Worm (Caenorhabditis elegans) whole organism, L1 larva: Measurements from ENCODE around the gene xpf-1.

Experiments
- C16A3.4 ChIP-seq: fragments of 150-350 bp; optimal IDR thresholded peaks from 2 replicates; lab custom pipeline; 2014; ENCODE audit warnings: missing biosample characterization, missing genetic modification characterization
- Y116A8C.19 ChIP-seq: sonication (generic microtip); optimal IDR thresholded peaks from 2 replicates; lab custom pipeline; 2016; ENCODE audit warnings: missing compliant biosample characterization, missing genetic modification characterization, borderline replicate concordance
- aha-1 ChIP-seq: fragments of 150-350 bp; optimal IDR thresholded peaks from 2 replicates; lab custom pipeline; 2014; ENCODE audit warnings: missing biosample characterization, missing genetic modification characterization
- ama-1 ChIP-seq: fragments of 150-350 bp; optimal IDR thresholded peaks from 2 replicates; lab custom pipeline; 2014
- blmp-1 ChIP-seq: fragments of 150-350 bp; optimal IDR thresholded peaks from 2 replicates; lab custom pipeline; 2014; ENCODE audit warnings: missing biosample characterization, missing genetic modification characterization
- ceh-8 ChIP-seq: fragments of 200-800 bp; sonication (Bioruptor generic); optimal IDR thresholded peaks from 2 replicates; lab custom pipeline; 2018; ENCODE audit warnings: mild to moderate bottlenecking, missing genetic modification characterization, moderate library complexity, missing compliant biosample characterization
- ceh-82 ChIP-seq, 3 experiments: fragments of 150-350 bp in 1 of 3; sonication (generic microtip) in 2 of 3; optimal IDR thresholded peaks; 2 replicates each; lab custom pipeline; 2014 to 2017; ENCODE audit warnings: missing biosample characterization in 3 of 3, missing genetic modification characterization in 3 of 3
- ceh-88 ChIP-seq: fragments of 200-800 bp; sonication (Bioruptor generic); IDR thresholded peaks from 2 replicates; pipeline ENCODE4 v1.3.6; 2022; ENCODE audit warnings: missing genetic modification characterization, missing compliant biosample characterization
- ceh-90 ChIP-seq: sonication (generic microtip); optimal IDR thresholded peaks from 2 replicates; lab custom pipeline; 2016; ENCODE audit warnings: missing genetic modification characterization, missing compliant biosample characterization
- dsc-1 ChIP-seq: sonication (generic microtip); optimal IDR thresholded peaks from 2 replicates; lab custom pipeline; 2016; ENCODE audit warnings: mild to moderate bottlenecking, missing genetic modification characterization, missing compliant biosample characterization
- efl-1 ChIP-seq, 4 experiments: fragments of 150-350 bp; optimal IDR thresholded peaks in 3 of 4; peaks in 1 of 4; 1 replicate in 1 of 4; 2 replicates in 3 of 4; lab custom pipeline; 2014; ENCODE audit warnings: missing biosample characterization in 2 of 4, missing genetic modification characterization in 2 of 4, missing genetic modification reagents in 2 of 4
- efl-3 ChIP-seq: fragments of 200-800 bp; sonication (Bioruptor generic); optimal IDR thresholded peaks from 2 replicates; lab custom pipeline; 2018; ENCODE audit warnings: mild to moderate bottlenecking, missing genetic modification characterization, missing compliant biosample characterization
- egl-13 ChIP-seq: sonication (generic microtip); optimal IDR thresholded peaks from 2 replicates; lab custom pipeline; 2016; ENCODE audit warnings: missing genotype, missing genetic modification reagents, missing genetic modification characterization, missing compliant biosample characterization
- elt-2 ChIP-seq: sonication (generic microtip); optimal IDR thresholded peaks from 2 replicates; lab custom pipeline; 2016; ENCODE audit warnings: missing genetic modification characterization, mild to moderate bottlenecking, inconsistent platforms, missing compliant biosample characterization, missing genetic modification reagents
- fkh-4 ChIP-seq: sonication (generic microtip); optimal IDR thresholded peaks from 2 replicates; lab custom pipeline; 2016; ENCODE audit warnings: missing compliant biosample characterization, missing genetic modification characterization, borderline replicate concordance
- fkh-8 ChIP-seq: sonication (generic microtip); optimal IDR thresholded peaks from 2 replicates; lab custom pipeline; 2016; ENCODE audit warnings: mild to moderate bottlenecking, missing genetic modification characterization, missing compliant biosample characterization
- grh-1 ChIP-seq: fragments of 200-800 bp; sonication (Bioruptor generic); IDR thresholded peaks from 2 replicates; pipeline ENCODE4 v1.3.6; 2022; ENCODE audit warnings: missing genetic modification reagents, missing genetic modification characterization, missing compliant biosample characterization
- hlh-17 ChIP-seq: fragments of 200-800 bp; sonication (Bioruptor generic); optimal IDR thresholded peaks from 2 replicates; lab custom pipeline; 2018; ENCODE audit warnings: missing genetic modification characterization, mild to moderate bottlenecking, missing compliant biosample characterization, moderate library complexity, borderline replicate concordance
- irx-1 ChIP-seq: sonication (generic microtip); optimal IDR thresholded peaks from 2 replicates; lab custom pipeline; 2016; ENCODE audit warnings: missing genetic modification characterization, missing compliant biosample characterization
- isw-1 ChIP-seq: fragments of 200-800 bp; sonication (Bioruptor generic); IDR thresholded peaks from 2 replicates; pipeline ENCODE4 v1.3.6; 2022; ENCODE audit warnings: missing genetic modification characterization, missing compliant biosample characterization
- lin-15B ChIP-seq: fragments of 150-350 bp; sonication (generic microtip); optimal IDR thresholded peaks from 3 replicates; lab custom pipeline; 2014; ENCODE audit warnings: missing biosample characterization, missing genetic modification characterization
- lin-35 ChIP-seq, 2 experiments: fragments of 150-350 bp; optimal IDR thresholded peaks; 2 replicates each; lab custom pipeline; 2014; ENCODE audit warnings: missing biosample characterization in 2 of 2, missing genetic modification characterization in 2 of 2, missing genetic modification reagents in 2 of 2
- lin-39 ChIP-seq: fragments of 150-350 bp; optimal IDR thresholded peaks from 2 replicates; lab custom pipeline; 2014; ENCODE audit warnings: missing biosample characterization, missing genetic modification reagents, missing genetic modification characterization
- lir-3 ChIP-seq: sonication (generic microtip); optimal IDR thresholded peaks from 2 replicates; lab custom pipeline; 2016; ENCODE audit warnings: mild to moderate bottlenecking, missing genetic modification characterization, moderate library complexity, missing compliant biosample characterization; ENCODE audit not compliant: poor library complexity
- lsy-2 ChIP-seq, 2 experiments: fragments of 150-350 bp; optimal IDR thresholded peaks; 2 replicates each; lab custom pipeline; 2014; ENCODE audit warnings: missing biosample characterization in 2 of 2, missing genetic modification characterization in 2 of 2
- mdl-1 ChIP-seq, 2 experiments: fragments of 150-350 bp; optimal IDR thresholded peaks; 2 replicates each; lab custom pipeline; 2014 to 2017; ENCODE audit warnings: missing biosample characterization in 2 of 2, missing genetic modification characterization in 2 of 2, inconsistent platforms in 1 of 2
- mef-2 ChIP-seq: fragments of 150-350 bp; optimal IDR thresholded peaks from 2 replicates; lab custom pipeline; 2014; ENCODE audit warnings: missing biosample characterization, missing genetic modification characterization
- mep-1 ChIP-seq: fragments of 150-350 bp; optimal IDR thresholded peaks from 2 replicates; lab custom pipeline; 2014; ENCODE audit warnings: missing biosample characterization, missing genetic modification characterization
- nhr-11 ChIP-seq: fragments of 150-350 bp; optimal IDR thresholded peaks from 2 replicates; lab custom pipeline; 2014; ENCODE audit warnings: missing biosample characterization, missing genetic modification characterization
- nhr-237 ChIP-seq: fragments of 150-350 bp; optimal IDR thresholded peaks from 2 replicates; lab custom pipeline; 2014; ENCODE audit warnings: missing biosample characterization, missing genetic modification characterization
- nhr-28 ChIP-seq: fragments of 150-350 bp; optimal IDR thresholded peaks from 2 replicates; lab custom pipeline; 2014; ENCODE audit warnings: missing biosample characterization, missing genetic modification characterization
- nhr-71 ChIP-seq: sonication (generic microtip); optimal IDR thresholded peaks from 2 replicates; lab custom pipeline; 2016; ENCODE audit warnings: mild to moderate bottlenecking, missing genetic modification characterization, moderate library complexity, missing compliant biosample characterization
- nhr-84 ChIP-seq: sonication (generic microtip); optimal IDR thresholded peaks from 2 replicates; lab custom pipeline; 2017; ENCODE audit warnings: missing biosample characterization, missing genetic modification characterization
- nhr-85 ChIP-seq: sonication (generic microtip); peaks from one replicate; lab custom pipeline; 2016; ENCODE audit warnings: missing genetic modification characterization, inconsistent platforms, missing compliant biosample characterization
- nhr-90 ChIP-seq: sonication (generic microtip); optimal IDR thresholded peaks from 2 replicates; lab custom pipeline; 2016; ENCODE audit warnings: mild to moderate bottlenecking, missing genetic modification characterization, missing compliant biosample characterization; ENCODE audit not compliant: poor library complexity
- pag-3 ChIP-seq: sonication (generic microtip); optimal IDR thresholded peaks from 2 replicates; lab custom pipeline; 2017; ENCODE audit warnings: missing genetic modification characterization, mild to moderate bottlenecking, missing compliant biosample characterization, antibody characterized with exemption, borderline replicate concordance; ENCODE audit not compliant: insufficient read depth
- pax-3 ChIP-seq: fragments of 200-800 bp; sonication (Bioruptor generic); optimal IDR thresholded peaks from 2 replicates; lab custom pipeline; 2018; ENCODE audit warnings: mild to moderate bottlenecking, missing genetic modification characterization, moderate library complexity, missing compliant biosample characterization
- pqm-1 ChIP-seq: sonication (generic microtip); optimal IDR thresholded peaks from 3 replicates; lab custom pipeline; 2017; ENCODE audit warnings: missing biosample characterization, missing genetic modification characterization
- snpc-4 ChIP-seq: fragments of 150-350 bp; optimal IDR thresholded peaks from 2 replicates; lab custom pipeline; 2014; ENCODE audit warnings: missing biosample characterization, missing genetic modification characterization
- snu-23 ChIP-seq: sonication (generic microtip); optimal IDR thresholded peaks from 2 replicates; lab custom pipeline; 2016; ENCODE audit warnings: missing genetic modification characterization, missing compliant biosample characterization
- sox-4 ChIP-seq: sonication (generic microtip); optimal IDR thresholded peaks from 2 replicates; lab custom pipeline; 2016; ENCODE audit warnings: missing genetic modification characterization, missing compliant biosample characterization
- sptf-1 ChIP-seq: fragments of 150-350 bp; optimal IDR thresholded peaks from 2 replicates; lab custom pipeline; 2014; ENCODE audit warnings: missing biosample characterization, missing genetic modification characterization
- sup-37 ChIP-seq: fragments of 200-800 bp; sonication (Bioruptor generic); optimal IDR thresholded peaks from 2 replicates; lab custom pipeline; 2018; ENCODE audit warnings: mild to moderate bottlenecking, missing genetic modification characterization, missing compliant biosample characterization
- swsn-7 ChIP-seq: sonication (generic microtip); optimal IDR thresholded peaks from 2 replicates; lab custom pipeline; 2016; ENCODE audit warnings: missing genetic modification characterization, missing compliant biosample characterization
- unc-62 ChIP-seq: fragments of 150-350 bp; optimal IDR thresholded peaks from 2 replicates; lab custom pipeline; 2014; ENCODE audit warnings: missing biosample characterization, missing genetic modification reagents, missing genetic modification characterization
- vab-15 ChIP-seq: sonication (generic microtip); optimal IDR thresholded peaks from 2 replicates; lab custom pipeline; 2017; ENCODE audit warnings: missing genotype, mild to moderate bottlenecking, missing genetic modification characterization, missing compliant biosample characterization
- zag-1 ChIP-seq: fragments of 150-350 bp; optimal IDR thresholded peaks from 2 replicates; lab custom pipeline; 2014; ENCODE audit warnings: missing biosample characterization, missing genetic modification characterization
- zip-4 ChIP-seq: fragments of 200-800 bp; sonication (Bioruptor generic); optimal IDR thresholded peaks from 2 replicates; lab custom pipeline; 2018; ENCODE audit warnings: mild to moderate bottlenecking, missing genetic modification characterization, moderate library complexity, missing compliant biosample characterization

Gene xpf-1

DNA sequence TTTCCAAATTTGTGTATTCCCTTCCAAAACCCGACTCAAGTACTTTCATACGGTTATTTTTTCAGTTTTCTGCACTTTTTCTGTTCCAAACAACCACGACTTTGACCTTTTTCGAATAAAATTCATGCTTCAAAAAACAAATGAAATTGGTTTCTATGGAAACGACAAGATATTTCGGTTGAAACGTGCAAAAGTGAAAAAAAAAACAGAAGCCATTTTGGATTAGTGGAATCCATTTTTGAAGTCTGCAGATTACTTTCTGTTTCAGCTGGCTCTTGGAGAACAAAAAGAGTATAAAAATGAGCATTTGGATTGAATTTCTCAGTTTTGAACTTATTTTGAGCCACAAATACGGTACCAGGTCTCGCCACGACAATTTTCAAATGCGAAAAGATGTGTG is 26.2 kb downstream of the xpf-1 start:
- TF ChIP-seq irx-1 (tag; lab: Kevin White, UChicago): no peak
- TF ChIP-seq nhr-11 (tag; lab: Kevin White, UChicago): no peak
- TF ChIP-seq snpc-4 (tag; lab: Kevin White, UChicago): no peak
- TF ChIP-seq pax-3 (tag; lab: Kevin White, UChicago): peak; percentile 2
- no peak for TF ChIP-seq ceh-82 (tag; optimal IDR thresholded peaks at IDR 0.05; lab: Kevin White, UChicago)
- TF ChIP-seq mdl-1 (tag; optimal IDR thresholded peaks at IDR 0.05; lab: Kevin White, UChicago): no peak
- peak; percentile 90 for TF ChIP-seq fkh-8
- TF ChIP-seq nhr-71 (tag; lab: Kevin White, UChicago): peak; percentile 11
- TF ChIP-seq nhr-85 (tag; lab: Kevin White, UChicago): no peak
- peak; percentile 17 for TF ChIP-seq sox-4 (tag; lab: Kevin White, UChicago)

DNA sequence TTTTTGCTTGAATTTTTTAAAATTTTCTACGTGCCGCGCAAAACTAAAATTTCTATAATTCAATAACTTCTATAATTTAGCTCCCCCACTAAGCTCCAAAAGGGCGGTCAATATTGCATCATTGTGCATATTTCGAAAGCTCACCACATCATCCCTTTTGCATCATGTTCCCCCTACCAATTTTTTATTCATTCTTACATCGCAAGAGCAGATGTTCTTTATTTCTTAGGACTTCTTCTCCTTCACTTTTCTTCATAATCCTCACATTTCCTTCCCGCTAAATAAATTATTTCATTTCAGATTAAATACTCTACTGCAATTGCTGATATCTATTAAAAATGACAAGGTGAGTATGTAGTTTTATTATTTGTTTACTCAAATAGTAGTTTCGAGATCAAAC is 27.9 kb downstream of the xpf-1 start, which contains the start of gene ldh-1:
Gene ldh-1 (plus strand): TSS at position 301 of the 400 bp plus-strand sequence.
- peak; percentile 40 for TF ChIP-seq dsc-1 (tag; lab: Kevin White, UChicago)
- no peak for TF ChIP-seq sptf-1 (tag; lab: Kevin White, UChicago)
- TF ChIP-seq, all 84 proteins: peak for 1

DNA sequence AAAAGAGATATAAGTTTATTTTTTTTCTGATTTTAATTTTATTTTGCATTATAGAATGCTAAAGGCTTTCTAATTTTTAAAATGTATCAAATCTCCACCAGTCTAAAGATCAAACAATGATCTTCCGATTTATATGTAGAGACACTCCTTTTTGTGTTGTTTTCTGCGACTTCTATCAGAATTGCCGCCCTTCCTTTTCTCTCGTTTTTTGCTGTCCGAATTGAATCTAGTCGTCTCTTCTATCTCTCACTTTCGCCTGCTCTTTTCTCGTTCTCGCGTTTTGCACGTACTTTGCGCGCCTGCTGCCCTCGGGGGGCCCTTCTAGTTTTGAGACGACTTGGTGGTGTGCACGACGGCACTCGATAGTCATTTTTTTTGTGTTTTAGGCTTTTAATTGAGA is 28.4 kb downstream of the xpf-1 start:
- peak; percentile 3 for TF ChIP-seq egl-13
- peak; percentile 59 for TF ChIP-seq blmp-1 (tag; lab: Kevin White, UChicago)
- TF ChIP-seq nhr-11 (tag; lab: Kevin White, UChicago): no peak
- TF ChIP-seq lir-3 (tag; lab: Kevin White, UChicago): no peak
- no peak for TF ChIP-seq mef-2 (tag; lab: Kevin White, UChicago)
- TF ChIP-seq efl-1 (optimal IDR thresholded peaks at IDR 0.05; lab: Kevin White, UChicago): peak; percentile 27 to 38
- peak in 1 of 2 experiments; percentile 43 for TF ChIP-seq efl-1 (GFP tag; optimal IDR thresholded peaks at IDR 0.05 in 1 of 2; lab: Kevin White, UChicago)
- no peak for TF ChIP-seq vab-15 (tag; lab: Kevin White, UChicago)
- TF ChIP-seq ceh-88 (GFP tag; lab: Robert Waterston, UW): no peak
- TF ChIP-seq elt-2 (tag; lab: Kevin White, UChicago): no peak
- TF ChIP-seq snpc-4 (tag; lab: Kevin White, UChicago): no peak
- no peak for TF ChIP-seq sox-4 (tag; lab: Kevin White, UChicago)
- peak; percentile 51 for TF ChIP-seq swsn-7 (tag; lab: Kevin White, UChicago)
- peak; percentile 48 for TF ChIP-seq mep-1 (tag; lab: Kevin White, UChicago)
- TF ChIP-seq Y116A8C.19: no peak
- TF ChIP-seq ceh-90 (tag; lab: Kevin White, UChicago): no peak
- no peak for TF ChIP-seq grh-1 (GFP tag; lab: Robert Waterston, UW)
- no peak for TF ChIP-seq lin-15B (tag; lab: Kevin White, UChicago)
- TF ChIP-seq pqm-1 (tag; lab: Kevin White, UChicago): no peak
- TF ChIP-seq lin-35 (GFP tag; optimal IDR thresholded peaks at IDR 0.05; lab: Kevin White, UChicago): peak; percentile 27 to 52
- no peak for TF ChIP-seq nhr-90 (tag; lab: Kevin White, UChicago)
- TF ChIP-seq hlh-17 (GFP tag; lab: Kevin White, UChicago): no peak
- no peak for TF ChIP-seq sup-37 (GFP tag; lab: Kevin White, UChicago)
- no peak for TF ChIP-seq fkh-4 (tag; lab: Kevin White, UChicago)
- peak; percentile 29 for TF ChIP-seq irx-1 (tag; lab: Kevin White, UChicago)
- TF ChIP-seq nhr-28: no peak
- no peak for TF ChIP-seq lin-39 (tag; lab: Kevin White, UChicago)
- no peak for TF ChIP-seq zip-4 (GFP tag; lab: Kevin White, UChicago)
- no peak for TF ChIP-seq aha-1 (tag; lab: Kevin White, UChicago)
- TF ChIP-seq C16A3.4 (tag; lab: Kevin White, UChicago): no peak
- TF ChIP-seq zag-1: no peak
- peak; percentile 79 for TF ChIP-seq snu-23 (GFP tag; lab: Kevin White, UChicago)
- no peak for TF ChIP-seq pag-3 (tag; lab: Kevin White, UChicago)
- no peak for TF ChIP-seq unc-62
- TF ChIP-seq ama-1 (lab: Kevin White, UChicago): no peak
- no peak for TF ChIP-seq nhr-84 (tag; lab: Kevin White, UChicago)
- no peak for TF ChIP-seq ceh-8
- TF ChIP-seq isw-1 (GFP tag; lab: Robert Waterston, UW): no peak
- no peak for TF ChIP-seq nhr-237 (tag; lab: Kevin White, UChicago)
- peak; percentile 23 to 44 for TF ChIP-seq lsy-2 (tag; optimal IDR thresholded peaks at IDR 0.05; lab: Kevin White, UChicago)
- TF ChIP-seq efl-3 (GFP tag; lab: Kevin White, UChicago): no peak
